Worm (Caenorhabditis elegans): ENCODE measurements around the gene nxf-2.

DNA sequence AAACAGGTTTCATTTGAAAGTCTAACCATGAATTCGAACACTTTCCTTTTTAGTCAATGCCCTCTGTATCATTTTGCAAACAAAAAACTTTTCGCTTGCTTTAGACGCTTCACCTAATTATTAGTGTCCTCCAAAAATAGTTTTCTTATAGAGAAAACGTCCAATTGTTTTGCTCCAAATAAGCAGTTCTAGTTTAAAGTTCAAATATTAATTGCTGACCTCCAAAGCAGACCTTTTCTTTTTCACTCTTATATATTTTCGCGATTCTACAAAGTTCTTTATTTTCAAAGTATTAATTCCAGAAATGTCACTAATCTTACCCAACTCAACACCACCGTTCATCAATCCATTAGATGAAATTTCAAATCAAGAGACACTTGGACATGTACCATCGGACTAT is 8.9 kb downstream of the nxf-2 start, which contains the start of gene gnrr-2:
- TF ChIP-seq flt-1 (GFP tag; IDR thresholded peaks at IDR 0.05) = no peak
- TF ChIP-seq aly-1 (tag; optimal IDR thresholded peaks at IDR 0.05) = no peak
- TF ChIP-seq ama-1 (optimal IDR thresholded peaks at IDR 0.05) = no peak
- TF ChIP-seq scrt-1 (GFP tag; IDR thresholded peaks at IDR 0.05) = no peak
- no peak for TF ChIP-seq sea-1 (GFP tag; conservative IDR thresholded peaks at IDR 0.05)
